Worm (Caenorhabditis elegans) whole organism, early embryonic: Measurements from ENCODE around the gene cyp-35B1.

Experiments
- B0310.2 ChIP-seq: sonication (generic microtip); optimal IDR thresholded peaks from 2 replicates; lab custom pipeline; 2016; ENCODE audit warnings: mild to moderate bottlenecking, missing genetic modification characterization, missing compliant biosample characterization
- F13C5.2 ChIP-seq: sonication (generic microtip); optimal IDR thresholded peaks from 2 replicates; lab custom pipeline; 2017; ENCODE audit warnings: mild to moderate bottlenecking, missing genetic modification characterization, inconsistent platforms, missing compliant biosample characterization
- aly-1 ChIP-seq: sonication (generic microtip); optimal IDR thresholded peaks from 2 replicates; lab custom pipeline; 2016; ENCODE audit warnings: missing genetic modification characterization, missing compliant biosample characterization
- ama-1 ChIP-seq: fragments of 150-350 bp; optimal IDR thresholded peaks from 2 replicates; lab custom pipeline; 2014
- ceh-13 ChIP-seq: fragments of 200-800 bp; sonication (Bioruptor generic); optimal IDR thresholded peaks from 2 replicates; lab custom pipeline; 2018; ENCODE audit warnings: mild to moderate bottlenecking, missing genetic modification characterization, missing compliant biosample characterization
- ceh-36 ChIP-seq: sonication (generic microtip); optimal IDR thresholded peaks from 2 replicates; lab custom pipeline; 2016; ENCODE audit warnings: missing genetic modification characterization, inconsistent platforms, missing compliant biosample characterization
- ets-7 ChIP-seq: sonication (generic microtip); optimal IDR thresholded peaks from 2 replicates; lab custom pipeline; 2016; ENCODE audit warnings: missing genotype, missing genetic modification characterization, missing compliant biosample characterization
- flt-1 ChIP-seq: fragments of 200-800 bp; sonication (Bioruptor generic); IDR thresholded peaks from 2 replicates; pipeline ENCODE4 v1.3.6; 2022; ENCODE audit warnings: missing genetic modification characterization, missing compliant biosample characterization
- hmbx-1 ChIP-seq: sonication (generic microtip); optimal IDR thresholded peaks from 2 replicates; lab custom pipeline; 2016; ENCODE audit warnings: mild to moderate bottlenecking, missing genetic modification characterization, missing compliant biosample characterization
- hmg-4 ChIP-seq: fragments of 200-800 bp; sonication (Bioruptor generic); optimal IDR thresholded peaks from 2 replicates; lab custom pipeline; 2018; ENCODE audit warnings: mild to moderate bottlenecking, missing genetic modification characterization, missing compliant biosample characterization
- hnd-1 ChIP-seq: sonication (generic microtip); optimal IDR thresholded peaks from 2 replicates; lab custom pipeline; 2016; ENCODE audit warnings: missing genetic modification characterization, missing compliant biosample characterization
- pes-1 ChIP-seq: fragments of 200-800 bp; sonication (Bioruptor generic); IDR thresholded peaks from 2 replicates; pipeline ENCODE4 v1.3.6; 2022; ENCODE audit warnings: missing genetic modification reagents, missing genetic modification characterization, missing compliant biosample characterization
- scrt-1 ChIP-seq: fragments of 200-800 bp; sonication (Bioruptor generic); IDR thresholded peaks from 2 replicates; pipeline ENCODE4 v1.3.6; 2022; ENCODE audit warnings: missing genetic modification characterization, missing compliant biosample characterization
- sea-1 ChIP-seq: fragments of 200-800 bp; sonication (Bioruptor generic); conservative IDR thresholded peaks from 2 replicates; pipeline ENCODE4 v1.3.6; 2022; ENCODE audit warnings: missing genetic modification characterization, missing compliant biosample characterization
- tbx-11 ChIP-seq: fragments of 200-800 bp; sonication (Bioruptor generic); IDR thresholded peaks from 2 replicates; pipeline ENCODE4 v1.3.6; 2022; ENCODE audit warnings: missing genetic modification characterization, missing compliant biosample characterization
- tbx-37 ChIP-seq: fragments of 200-800 bp; sonication (Bioruptor generic); conservative IDR thresholded peaks from 2 replicates; pipeline ENCODE4 v1.3.6; 2022; ENCODE audit warnings: missing genetic modification reagents, missing genetic modification characterization, missing compliant biosample characterization
- tra-4 ChIP-seq: sonication (generic microtip); optimal IDR thresholded peaks from 2 replicates; lab custom pipeline; 2017; ENCODE audit warnings: missing genetic modification characterization, missing compliant biosample characterization

Gene cyp-35B1

ce11 chrV:3979053-3979452 lies 40.2 kb downstream of the cyp-35B1 start, which contains the start of gene nlp-34:
TSS of gene nlp-34 (minus strand) at chrV:3979134.
- TF ChIP-seq B0310.2 (tag; lab: Kevin White, UChicago) (no peak), ceh-13 (GFP tag; lab: Kevin White, UChicago) (no peak), tbx-11 (GFP tag; lab: Robert Waterston, UW) (no peak), F13C5.2 (no peak), pes-1 (no peak), tra-4 (no peak), scrt-1 (GFP tag; lab: Robert Waterston, UW) (no peak), hnd-1 (tag; lab: Kevin White, UChicago) (no peak)

- no peak for TF ChIP-seq hmg-4 (GFP tag; lab: Kevin White, UChicago)
- TF ChIP-seq scrt-1 (GFP tag; lab: Robert Waterston, UW), result no peak
These were observed 41.0 kb downstream of the cyp-35B1 start, which contains the start of gene nlp-31 for ce11 chrV:3979819-3980218. TSS of gene nlp-31 (plus strand) at chrV:3980055.

- TF ChIP-seq B0310.2 (tag; lab: Kevin White, UChicago) (no peak), hmbx-1 (tag; lab: Kevin White, UChicago) (no peak), aly-1 (tag; lab: Kevin White, UChicago) (no peak), flt-1 (GFP tag; lab: Robert Waterston, UW) (no peak), sea-1 (GFP tag; lab: Robert Waterston, UW) (no peak), ceh-13 (GFP tag; lab: Kevin White, UChicago) (no peak), pes-1 (no peak), tbx-11 (GFP tag; lab: Robert Waterston, UW) (no peak), hmg-4 (GFP tag; lab: Kevin White, UChicago) (no peak), tbx-37 (GFP tag; lab: Robert Waterston, UW) (no peak), ets-7 (tag; lab: Kevin White, UChicago) (no peak), F13C5.2 (no peak), hnd-1 (tag; lab: Kevin White, UChicago) (no peak), ama-1 (lab: Kevin White, UChicago) (no peak), tra-4 (no peak), ceh-36 (tag; lab: Kevin White, UChicago) (no peak), scrt-1 (GFP tag; lab: Robert Waterston, UW) (no peak)
These were observed 41.5 kb downstream of the cyp-35B1 start for ce11 chrV:3980228-3980933.

DNA sequence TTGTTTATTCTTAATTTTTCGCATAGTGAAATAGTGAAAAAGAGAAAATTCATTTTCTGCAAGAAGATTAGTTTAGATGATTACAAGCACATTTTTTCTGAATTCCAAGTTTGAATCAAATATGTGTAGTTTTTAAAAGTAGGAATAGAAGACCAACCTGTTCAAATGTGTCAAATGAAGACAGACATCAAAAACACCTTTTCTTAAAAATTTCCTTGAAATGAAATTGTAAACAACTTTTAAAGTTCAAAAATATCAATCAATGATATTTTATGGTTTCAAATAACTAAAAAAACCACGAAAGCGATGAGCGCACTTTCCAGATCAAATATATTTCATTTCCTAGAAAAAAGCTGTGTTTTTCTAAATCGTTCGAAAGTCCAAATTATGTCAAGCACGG lies 42.8 kb downstream of the cyp-35B1 start, which contains the start of gene nlp-30:
Gene nlp-30, plus strand, starts transcription at position 301 of the 400 bp plus-strand sequence.
- TF ChIP-seq aly-1 (tag; lab: Kevin White, UChicago), result no peak
- TF ChIP-seq ceh-13 (GFP tag; lab: Kevin White, UChicago), result no peak
- TF ChIP-seq hmg-4 (GFP tag; lab: Kevin White, UChicago), result no peak
- no peak for TF ChIP-seq pes-1
- TF ChIP-seq hnd-1 (tag; lab: Kevin White, UChicago), result no peak
- no peak for TF ChIP-seq tra-4
- no peak for TF ChIP-seq B0310.2 (tag; lab: Kevin White, UChicago)
- no peak for TF ChIP-seq ceh-36 (tag; lab: Kevin White, UChicago)
- no peak for TF ChIP-seq tbx-11 (GFP tag; lab: Robert Waterston, UW)
- no peak for TF ChIP-seq ama-1 (lab: Kevin White, UChicago)
- TF ChIP-seq scrt-1 (GFP tag; lab: Robert Waterston, UW), result no peak

- TF ChIP-seq ets-7 (tag; lab: Kevin White, UChicago) (no peak), B0310.2 (tag; lab: Kevin White, UChicago) (no peak), hmbx-1 (tag; lab: Kevin White, UChicago) (no peak), aly-1 (tag; lab: Kevin White, UChicago) (no peak), ceh-13 (GFP tag; lab: Kevin White, UChicago) (no peak), pes-1 (no peak), sea-1 (GFP tag; lab: Robert Waterston, UW) (no peak), flt-1 (GFP tag; lab: Robert Waterston, UW) (no peak), ceh-36 (tag; lab: Kevin White, UChicago) (no peak), scrt-1 (GFP tag; lab: Robert Waterston, UW) (no peak), hnd-1 (tag; lab: Kevin White, UChicago) (no peak), tra-4 (no peak)
These were observed 45.3 kb downstream of the cyp-35B1 start, which contains the start of gene nlp-29 for ce11 chrV:3984178-3984577. TSS of gene nlp-29 (plus strand) at chrV:3984425.

ce11 chrV:3985104-3985503 lies 46.3 kb downstream of the cyp-35B1 start:
- TF ChIP-seq hmg-4 (GFP tag; lab: Kevin White, UChicago) (no peak), hmbx-1 (tag; lab: Kevin White, UChicago) (no peak), flt-1 (GFP tag; lab: Robert Waterston, UW) (no peak), tra-4 (no peak), tbx-11 (GFP tag; lab: Robert Waterston, UW) (no peak), B0310.2 (tag; lab: Kevin White, UChicago) (no peak)

DNA sequence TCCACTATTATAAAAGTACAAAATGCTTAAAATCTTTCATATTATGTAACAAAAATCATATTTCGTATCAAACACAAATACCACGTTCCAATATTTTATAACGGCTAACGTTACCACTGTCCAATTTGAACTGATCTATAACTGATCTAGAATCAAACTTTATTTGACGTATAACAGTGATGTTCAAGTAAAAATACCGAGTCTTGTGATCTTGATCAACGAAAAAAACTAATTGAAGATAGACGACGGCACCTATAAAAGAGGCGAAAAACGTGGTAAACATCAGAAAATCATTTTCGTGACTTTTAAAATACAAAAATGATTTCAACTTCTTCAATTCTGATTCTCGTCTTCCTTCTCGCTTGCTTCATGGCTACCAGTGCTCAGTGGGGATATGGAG lies 48.8 kb downstream of the cyp-35B1 start, which contains the start of gene nlp-28:
Gene nlp-28, plus strand, starts transcription at position 285 of the 400 bp plus-strand sequence.
- TF ChIP-seq ceh-13 (GFP tag; lab: Kevin White, UChicago) (no peak), F13C5.2 (no peak), hmg-4 (GFP tag; lab: Kevin White, UChicago) (no peak), tbx-37 (GFP tag; lab: Robert Waterston, UW) (no peak), flt-1 (GFP tag; lab: Robert Waterston, UW) (no peak), tra-4 (no peak), tbx-11 (GFP tag; lab: Robert Waterston, UW) (no peak), hmbx-1 (tag; lab: Kevin White, UChicago) (no peak), ama-1 (lab: Kevin White, UChicago) (no peak), ceh-36 (tag; lab: Kevin White, UChicago) (no peak), aly-1 (tag; lab: Kevin White, UChicago) (no peak), sea-1 (GFP tag; lab: Robert Waterston, UW) (no peak), pes-1 (no peak), hnd-1 (tag; lab: Kevin White, UChicago) (no peak), ets-7 (tag; lab: Kevin White, UChicago) (no peak), scrt-1 (GFP tag; lab: Robert Waterston, UW) (no peak), B0310.2 (tag; lab: Kevin White, UChicago) (no peak)
